Worm (Caenorhabditis elegans) whole organism, midembryonic: Measurements from ENCODE around the gene spo-11.

Experiments used
- T22C8.4 ChIP-seq: fragments of 200-800 bp; sonication (Bioruptor generic); IDR thresholded peaks from 2 replicates; pipeline ENCODE4 v1.3.6; 2022; ENCODE audit warnings: missing genetic modification characterization, missing compliant biosample characterization
- cog-1 ChIP-seq: sonication (generic microtip); optimal IDR thresholded peaks from 2 replicates; lab custom pipeline; 2016; ENCODE audit warnings: missing genetic modification characterization, missing compliant biosample characterization
- flt-1 ChIP-seq: fragments of 200-800 bp; sonication (Bioruptor generic); IDR thresholded peaks from 2 replicates; pipeline ENCODE4 v1.3.6; 2022; ENCODE audit warnings: missing genetic modification characterization, missing compliant biosample characterization
- klf-2 ChIP-seq: fragments of 200-800 bp; sonication (Bioruptor generic); conservative IDR thresholded peaks from 2 replicates; pipeline ENCODE4 v1.3.6; 2022; ENCODE audit warnings: missing genetic modification reagents, missing genetic modification characterization, missing compliant biosample characterization
- med-1 ChIP-seq: sonication (generic microtip); optimal IDR thresholded peaks from 2 replicates; lab custom pipeline; 2017; ENCODE audit warnings: missing genetic modification characterization, mild to moderate bottlenecking, missing compliant biosample characterization, antibody characterized with exemption, missing genetic modification reagents; ENCODE audit not compliant: insufficient read depth
- ref-1 ChIP-seq: fragments of 200-800 bp; sonication (Bioruptor generic); conservative IDR thresholded peaks from 2 replicates; pipeline ENCODE4 v1.3.6; 2022; ENCODE audit warnings: missing genetic modification reagents, missing genetic modification characterization, missing compliant biosample characterization
- tab-1 ChIP-seq: fragments of 200-800 bp; sonication (Bioruptor generic); IDR thresholded peaks from 2 replicates; pipeline ENCODE4 v1.3.6; 2022; ENCODE audit warnings: missing genetic modification characterization, missing compliant biosample characterization
- ztf-23 ChIP-seq: fragments of 200-800 bp; sonication (Bioruptor generic); IDR thresholded peaks from 2 replicates; pipeline ENCODE4 v1.3.6; 2022; ENCODE audit warnings: missing genetic modification reagents, missing genetic modification characterization, missing compliant biosample characterization
- ztf-29 ChIP-seq: fragments of 200-800 bp; sonication (Bioruptor generic); IDR thresholded peaks from 2 replicates; pipeline ENCODE4 v1.3.6; 2022; ENCODE audit warnings: missing genetic modification reagents, missing genetic modification characterization, missing compliant biosample characterization

Gene spo-11

ce11 chrIV:11105724-11106123 is 18.9 kb downstream of the spo-11 start, which contains the start of gene srlf-24:
srlf-24 (minus strand) TSS chrIV:11105824.
- TF ChIP-seq tab-1 (GFP tag; lab: Robert Waterston, UW) (no peak), ref-1 (GFP tag; lab: Robert Waterston, UW) (no peak), ztf-29 (no peak), flt-1 (GFP tag; lab: Robert Waterston, UW) (no peak), med-1 (GFP tag; lab: Kevin White, UChicago) (no peak), cog-1 (tag; lab: Kevin White, UChicago) (no peak), klf-2 (GFP tag; lab: Robert Waterston, UW) (no peak), T22C8.4 (GFP tag; lab: Robert Waterston, UW) (no peak), ztf-23 (GFP tag; lab: Robert Waterston, UW) (no peak)

- no peak for TF ChIP-seq cog-1 (tag; lab: Kevin White, UChicago)
- TF ChIP-seq ztf-23 (GFP tag; lab: Robert Waterston, UW), result no peak
- TF ChIP-seq flt-1 (GFP tag; lab: Robert Waterston, UW), result no peak
- TF ChIP-seq med-1 (GFP tag; lab: Kevin White, UChicago), result no peak
- TF ChIP-seq tab-1 (GFP tag; lab: Robert Waterston, UW), result no peak
- no peak for TF ChIP-seq T22C8.4 (GFP tag; lab: Robert Waterston, UW)
- no peak for TF ChIP-seq ztf-29
These were observed 21.2 kb downstream of the spo-11 start for ce11 chrIV:11103501-11103900.

ce11 chrIV:11102608-11103007 is 22.1 kb downstream of the spo-11 start, which contains the start of gene srlf-17:
srlf-17 (minus strand) TSS chrIV:11102708.
- TF ChIP-seq tab-1 (GFP tag; lab: Robert Waterston, UW) (no peak), med-1 (GFP tag; lab: Kevin White, UChicago) (no peak), cog-1 (tag; lab: Kevin White, UChicago) (no peak), T22C8.4 (GFP tag; lab: Robert Waterston, UW) (no peak), ztf-23 (GFP tag; lab: Robert Waterston, UW) (no peak), ref-1 (GFP tag; lab: Robert Waterston, UW) (no peak), klf-2 (GFP tag; lab: Robert Waterston, UW) (no peak), ztf-29 (no peak), flt-1 (GFP tag; lab: Robert Waterston, UW) (no peak)

- TF ChIP-seq klf-2 (GFP tag; lab: Robert Waterston, UW), result no peak
- no peak for TF ChIP-seq ztf-23 (GFP tag; lab: Robert Waterston, UW)
- no peak for TF ChIP-seq med-1 (GFP tag; lab: Kevin White, UChicago)
- TF ChIP-seq tab-1 (GFP tag; lab: Robert Waterston, UW), result no peak
- no peak for TF ChIP-seq ref-1 (GFP tag; lab: Robert Waterston, UW)
- no peak for TF ChIP-seq cog-1 (tag; lab: Kevin White, UChicago)
These were observed 23.3 kb downstream of the spo-11 start, which contains the start of gene srlf-18 for ce11 chrIV:11101383-11101782. srlf-18 (minus strand) TSS chrIV:11101483.

- no peak for TF ChIP-seq med-1 (GFP tag; lab: Kevin White, UChicago)
- no peak for TF ChIP-seq flt-1 (GFP tag; lab: Robert Waterston, UW)
These were observed 24.4 kb downstream of the spo-11 start, which contains the start of gene str-3 for ce11 chrIV:11100271-11100670. str-3 (minus strand) TSS chrIV:11100371.

- no peak for TF ChIP-seq ref-1 (GFP tag; lab: Robert Waterston, UW)
- TF ChIP-seq cog-1 (tag; lab: Kevin White, UChicago), result no peak
- TF ChIP-seq tab-1 (GFP tag; lab: Robert Waterston, UW), result no peak
- TF ChIP-seq ztf-23 (GFP tag; lab: Robert Waterston, UW), result no peak
- no peak for TF ChIP-seq T22C8.4 (GFP tag; lab: Robert Waterston, UW)
- no peak for TF ChIP-seq flt-1 (GFP tag; lab: Robert Waterston, UW)
- no peak for TF ChIP-seq ztf-29
- TF ChIP-seq med-1 (GFP tag; lab: Kevin White, UChicago), result no peak
- no peak for TF ChIP-seq klf-2 (GFP tag; lab: Robert Waterston, UW)
These were observed 26.9 kb downstream of the spo-11 start, which contains the start of gene M7.12 for ce11 chrIV:11097795-11098194. M7.12 (minus strand) TSS chrIV:11097982.

ce11 chrIV:11094974-11095373 is 29.7 kb downstream of the spo-11 start, which contains the start of gene M7.8:
M7.8 (minus strand) TSS chrIV:11095085.
- TF ChIP-seq tab-1 (GFP tag; lab: Robert Waterston, UW) (no peak), ref-1 (GFP tag; lab: Robert Waterston, UW) (no peak), med-1 (GFP tag; lab: Kevin White, UChicago) (no peak), cog-1 (tag; lab: Kevin White, UChicago) (no peak), klf-2 (GFP tag; lab: Robert Waterston, UW) (no peak), T22C8.4 (GFP tag; lab: Robert Waterston, UW) (no peak), ztf-29 (no peak), flt-1 (GFP tag; lab: Robert Waterston, UW) (no peak), ztf-23 (GFP tag; lab: Robert Waterston, UW) (no peak)

ce11 chrIV:11094052-11094451 is 30.6 kb downstream of the spo-11 start:
- no peak for TF ChIP-seq klf-2 (GFP tag; lab: Robert Waterston, UW)
- TF ChIP-seq ref-1 (GFP tag; lab: Robert Waterston, UW), result no peak
- no peak for TF ChIP-seq med-1 (GFP tag; lab: Kevin White, UChicago)
- TF ChIP-seq flt-1 (GFP tag; lab: Robert Waterston, UW), result no peak
- TF ChIP-seq ztf-29, result no peak
- TF ChIP-seq ztf-23 (GFP tag; lab: Robert Waterston, UW), result no peak
- TF ChIP-seq cog-1 (tag; lab: Kevin White, UChicago), result no peak
- no peak for TF ChIP-seq T22C8.4 (GFP tag; lab: Robert Waterston, UW)
- no peak for TF ChIP-seq tab-1 (GFP tag; lab: Robert Waterston, UW)

ce11 chrIV:11092502-11093080 is 32.1 kb downstream of the spo-11 start, which contains the start of gene bcc-1:
bcc-1 (minus strand) TSS chrIV:11092552.
- TF ChIP-seq ztf-23 (GFP tag; lab: Robert Waterston, UW) (no peak), ztf-29 (no peak), ref-1 (GFP tag; lab: Robert Waterston, UW) (no peak), T22C8.4 (GFP tag; lab: Robert Waterston, UW) (no peak), tab-1 (GFP tag; lab: Robert Waterston, UW) (no peak), flt-1 (GFP tag; lab: Robert Waterston, UW) (no peak), med-1 (GFP tag; lab: Kevin White, UChicago) (no peak), cog-1 (tag; lab: Kevin White, UChicago) (no peak), klf-2 (GFP tag; lab: Robert Waterston, UW) (no peak)
